Worm (Caenorhabditis elegans): ENCODE results near the gene F53F4.16.

Gene F53F4.16

DNA sequence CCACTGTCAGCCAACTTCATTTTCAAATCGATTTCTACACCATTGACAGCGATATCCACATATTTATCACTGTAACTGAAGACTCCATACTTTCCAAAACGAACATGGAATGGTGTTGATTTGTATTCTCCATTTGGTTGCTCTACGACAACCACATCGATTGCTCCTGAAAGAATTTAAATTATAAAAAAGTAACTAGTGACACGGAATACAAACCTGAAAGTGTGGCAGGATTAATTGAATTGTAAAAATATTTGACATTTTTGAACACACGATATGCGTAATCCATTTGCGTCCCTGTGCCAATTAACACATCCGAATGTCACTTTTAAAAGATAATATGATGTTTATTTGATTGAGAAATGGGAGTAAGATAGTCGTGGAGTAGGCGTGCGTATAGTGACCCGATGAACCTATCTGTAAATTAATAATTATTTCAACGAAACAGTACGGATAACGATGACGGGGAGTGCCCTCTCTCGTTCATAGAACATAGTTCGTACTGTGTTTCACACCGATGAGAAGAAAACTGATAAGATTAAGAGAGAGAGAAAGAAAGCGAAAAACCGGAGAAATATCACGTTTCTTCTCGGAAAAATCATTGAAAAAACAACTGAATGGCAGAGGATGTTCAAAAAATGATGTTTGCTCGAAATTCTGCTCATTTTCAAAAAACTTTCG is 32.2 kb upstream of the F53F4.16 start, which contains the start of gene lpin-1 (continued):
- TF ChIP-seq ceh-40 (GFP tag; IDR thresholded peaks at IDR 0.05) (no peak), let-526 (GFP tag; IDR thresholded peaks at IDR 0.05) (no peak)

DNA sequence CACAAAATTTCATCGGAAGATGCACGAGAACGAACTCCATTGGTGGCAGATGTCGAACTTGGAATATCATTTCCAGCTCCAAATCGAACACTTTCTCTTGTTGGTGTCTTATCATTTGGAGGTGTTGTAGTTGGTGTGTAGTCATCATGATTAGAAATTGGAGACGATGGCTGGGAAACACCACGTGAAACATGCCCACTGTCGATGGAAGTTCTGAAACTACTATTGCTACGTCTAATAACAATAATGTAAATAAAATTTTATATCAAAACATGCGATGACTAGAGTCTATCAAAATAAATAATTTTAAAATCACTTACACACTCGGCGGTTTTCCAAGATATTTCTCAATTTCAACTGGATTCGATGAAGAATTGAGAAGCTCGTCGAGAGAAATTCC is 30.7 kb upstream of the F53F4.16 start:
- TF ChIP-seq ztf-28 (GFP tag; IDR thresholded peaks at IDR 0.05) = no peak
- TF ChIP-seq pbrm-1 (GFP tag; IDR thresholded peaks at IDR 0.05) = no peak
- TF ChIP-seq efl-1 (GFP tag; optimal IDR thresholded peaks at IDR 0.05) = no peak
- TF ChIP-seq lin-40 (tag; optimal IDR thresholded peaks at IDR 0.05) = no peak
- TF ChIP-seq F10E7.11 (tag; optimal IDR thresholded peaks at IDR 0.05) = no peak
- TF ChIP-seq attf-5 (GFP tag; optimal IDR thresholded peaks at IDR 0.05) = no peak
- no peak for TF ChIP-seq bed-2 (GFP tag; IDR thresholded peaks at IDR 0.05)
- 0 out of 2 replicates have a peak, but pooled peaks have one; percentile 17 for TF ChIP-seq attf-6 (GFP tag; IDR thresholded peaks at IDR 0.05)
- TF ChIP-seq snpc-1.3 (tag; optimal IDR thresholded peaks at IDR 0.05; ENCODE audit: insufficient read depth) = no peak
- TF ChIP-seq F37B4.10 (GFP tag; IDR thresholded peaks at IDR 0.05) = 0 out of 2 replicates have a peak, but pooled peaks have one; percentile 77
- TF ChIP-seq nfyb-1 (GFP tag; IDR thresholded peaks at IDR 0.05) = no peak
- TF ChIP-seq ZK185.1 (tag; optimal IDR thresholded peaks at IDR 0.05; ENCODE audit: poor library complexity, severe bottlenecking) = no peak
- no peak for TF ChIP-seq cebp-1 (GFP tag; IDR thresholded peaks at IDR 0.05)
- TF ChIP-seq cebp-1 (tag; optimal IDR thresholded peaks at IDR 0.05) = no peak

DNA sequence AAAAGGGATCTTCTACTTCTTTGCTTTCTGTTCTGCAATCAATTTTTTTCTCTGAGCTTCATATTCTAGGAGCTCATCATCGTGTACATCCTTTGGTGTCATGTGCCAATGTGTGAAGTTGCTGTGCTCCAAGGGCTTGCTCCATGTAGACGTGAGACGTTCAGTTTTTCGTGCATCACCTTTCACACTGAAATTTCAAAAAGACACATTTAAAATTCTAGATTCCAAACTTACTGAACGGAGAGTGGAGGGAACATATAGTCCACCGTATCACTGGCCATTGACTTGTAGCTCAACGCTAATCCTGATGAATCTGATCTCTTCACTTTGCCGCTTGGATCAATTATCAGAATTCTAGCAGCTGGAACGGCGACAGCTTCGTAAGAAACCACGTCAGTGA is 29.2 kb upstream of the F53F4.16 start:
- TF ChIP-seq attf-5 (GFP tag; optimal IDR thresholded peaks at IDR 0.05) (no peak), lsl-1 (GFP tag; optimal IDR thresholded peaks at IDR 0.05) (no peak), chd-7 (tag; optimal IDR thresholded peaks at IDR 0.05) (no peak), snpc-4 (GFP tag; optimal IDR thresholded peaks at IDR 0.05) (no peak), snpc-4 (tag; optimal IDR thresholded peaks at IDR 0.05) (no peak), attf-3 (GFP tag; conservative IDR thresholded peaks at IDR 0.05) (no peak), D2030.7 (GFP tag; IDR thresholded peaks at IDR 0.05) (no peak), efl-1 (GFP tag; optimal IDR thresholded peaks at IDR 0.05) (no peak), bed-2 (GFP tag; IDR thresholded peaks at IDR 0.05) (no peak), repo-1 (tag; optimal IDR thresholded peaks at IDR 0.05) (peak; percentile 23), F49E8.2 (tag; optimal IDR thresholded peaks at IDR 0.05; ENCODE audit: insufficient read depth) (no peak), C06A6.2 (GFP tag; conservative IDR thresholded peaks at IDR 0.05) (0 out of 2 replicates have a peak, but pooled peaks have one; percentile 32)

DNA sequence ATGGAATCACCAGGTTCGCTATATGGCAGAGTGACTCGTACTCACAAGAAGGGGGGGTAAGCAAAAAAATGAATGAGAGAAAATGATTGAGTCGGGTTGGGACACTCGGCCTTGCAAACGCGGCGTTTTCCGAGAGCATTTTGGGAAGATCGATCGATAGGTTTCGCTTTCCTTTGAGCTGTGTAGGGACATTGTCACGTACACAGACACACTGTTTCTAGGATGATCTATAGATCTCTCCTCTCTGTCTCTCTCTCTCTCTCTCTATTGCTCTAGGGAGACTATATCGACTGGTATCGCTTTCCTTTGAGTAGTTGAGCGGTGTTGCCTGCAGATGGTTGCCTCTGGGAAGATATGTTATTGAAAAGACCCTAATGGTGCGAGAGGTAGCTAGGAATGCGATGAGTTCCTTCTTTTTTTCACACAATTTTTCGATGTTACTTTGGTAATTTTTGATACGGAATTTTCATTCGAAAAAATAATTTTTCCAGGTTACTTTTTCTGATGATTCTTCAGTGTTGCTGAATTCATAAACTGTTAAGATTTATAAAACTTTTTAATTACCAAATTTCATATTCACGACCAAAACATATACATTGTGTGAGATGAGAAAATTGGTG is 28.2 kb upstream of the F53F4.16 start, which contains the start of gene H37A05.4:
Gene H37A05.4 (minus strand): TSS at position 51 of the 620 bp plus-strand sequence.
- TF ChIP-seq hlh-12 (tag; optimal IDR thresholded peaks at IDR 0.05) (no peak), K11D2.4 (GFP tag; IDR thresholded peaks at IDR 0.05) (peak; percentile 73), mcd-1 (GFP tag; IDR thresholded peaks at IDR 0.05) (peak; percentile 53), aptf-2 (GFP tag; conservative IDR thresholded peaks at IDR 0.05) (peak; percentile 96), dpff-1 (tag; optimal IDR thresholded peaks at IDR 0.05) (peak; percentile 90), attf-6 (GFP tag; IDR thresholded peaks at IDR 0.05) (0 out of 2 replicates have a peak, but pooled peaks have one; percentile 43), bed-1 (GFP tag; IDR thresholded peaks at IDR 0.05) (no peak), lin-35 (GFP tag; optimal IDR thresholded peaks at IDR 0.05) (peak in 1 of 3 experiments; percentile 17), B0019.2 (GFP tag; conservative IDR thresholded peaks at IDR 0.05) (no peak), snpc-1.3 (tag; optimal IDR thresholded peaks at IDR 0.05; ENCODE audit: insufficient read depth) (no peak), attf-5 (GFP tag; optimal IDR thresholded peaks at IDR 0.05) (peak; percentile 31), B0261.1 (tag; optimal IDR thresholded peaks at IDR 0.05) (no peak), ztf-3 (GFP tag; optimal IDR thresholded peaks at IDR 0.05) (no peak), nhr-80 (tag; optimal IDR thresholded peaks at IDR 0.05) (peak; percentile 63), bed-2 (GFP tag; IDR thresholded peaks at IDR 0.05) (no peak), tbp1 (GFP tag; optimal IDR thresholded peaks at IDR 0.05) (peak; percentile 39), chd-7 (tag; optimal IDR thresholded peaks at IDR 0.05) (peak; percentile 55), ets-4 (GFP tag; optimal IDR thresholded peaks at IDR 0.05) (no peak), unc-130 (GFP tag; optimal IDR thresholded peaks at IDR 0.05) (no peak), K12H6.12 (tag; optimal IDR thresholded peaks at IDR 0.05) (peak; percentile 41), ccch-3 (GFP tag; optimal IDR thresholded peaks at IDR 0.05) (no peak), die-1 (tag; optimal IDR thresholded peaks at IDR 0.05) (peak; percentile 30), ztf-28 (GFP tag; IDR thresholded peaks at IDR 0.05) (no peak)

Measured in whole organism, young adult.